Worm (Caenorhabditis elegans): Measurements from ENCODE around the gene math-21.

DNA sequence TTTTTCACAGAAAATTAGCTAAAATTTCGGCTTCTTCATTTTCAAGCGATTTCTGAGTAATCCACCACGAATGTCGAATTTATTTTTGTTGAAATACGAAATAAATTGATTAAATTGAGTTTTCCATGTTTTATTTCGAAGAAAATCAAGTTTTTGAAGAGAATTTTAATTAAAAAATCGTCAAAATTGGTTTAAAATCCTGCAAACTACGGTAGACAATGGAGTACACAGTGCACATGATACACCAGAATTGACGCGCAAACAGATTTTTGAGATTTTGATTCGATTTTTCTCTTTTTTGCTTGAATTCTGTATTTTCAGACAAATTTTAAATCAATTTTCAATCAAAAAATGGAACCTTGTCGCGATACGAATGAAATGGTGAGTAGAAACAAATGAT, 39.4 kb downstream of the math-21 start, which contains the start of gene F59H6.14:
- TF ChIP-seq sox-4 (tag; optimal IDR thresholded peaks at IDR 0.05): no peak
- TF ChIP-seq mdl-1 (tag; optimal IDR thresholded peaks at IDR 0.05): no peak

All from whole organism, L1 larva.